Worm (Caenorhabditis elegans): ENCODE data around the gene M01H9.10.

Gene M01H9.10

DNA sequence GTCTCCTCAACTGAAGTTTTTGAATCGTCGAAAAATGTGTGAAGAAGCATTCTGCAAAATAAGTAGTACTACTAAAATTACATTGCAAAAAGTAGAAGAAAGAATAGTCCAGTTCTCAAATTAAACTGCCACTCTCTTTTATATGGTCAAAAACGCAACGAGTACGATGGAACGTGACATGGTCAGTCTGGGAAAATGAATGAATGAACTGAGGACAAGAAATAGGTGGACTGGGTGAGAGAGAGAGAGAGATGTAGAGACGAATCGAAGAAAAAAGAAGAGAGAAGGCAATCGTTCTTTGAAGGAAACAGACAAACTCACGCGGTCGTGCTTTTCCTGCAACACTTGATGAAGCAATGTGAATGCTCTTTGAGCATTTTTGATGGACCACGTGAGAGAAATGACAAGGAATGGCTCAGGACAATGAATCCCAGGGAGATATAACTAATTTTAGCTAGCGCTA, 2.9 kb downstream of the M01H9.10 start, which contains the start of gene M01H9.3 (continued):
- no peak for TF ChIP-seq egl-13 (tag; optimal IDR thresholded peaks at IDR 0.05)
- TF ChIP-seq nhr-47 (tag; optimal IDR thresholded peaks at IDR 0.05) = peak; percentile 51
- no peak for TF ChIP-seq fkh-4 (tag; optimal IDR thresholded peaks at IDR 0.05; ENCODE audit: borderline replicate concordance)
- no peak for TF ChIP-seq lin-15B (tag; optimal IDR thresholded peaks at IDR 0.05)
- no peak for TF ChIP-seq sox-4 (tag; optimal IDR thresholded peaks at IDR 0.05)
- TF ChIP-seq hlh-4 (tag; optimal IDR thresholded peaks at IDR 0.05) = no peak
- TF ChIP-seq nhr-90 (tag; optimal IDR thresholded peaks at IDR 0.05; ENCODE audit: poor library complexity) = peak; percentile 30
- peak; percentile 66 to 79 for TF ChIP-seq lsy-2 (tag; optimal IDR thresholded peaks at IDR 0.05)
- TF ChIP-seq ceh-63 (GFP tag; optimal IDR thresholded peaks at IDR 0.05) = no peak
- peak; percentile 92 for TF ChIP-seq nhr-71 (tag; optimal IDR thresholded peaks at IDR 0.05)
- TF ChIP-seq dpl-1 (GFP tag; optimal IDR thresholded peaks at IDR 0.05) = peak; percentile 33 to 60 (median 53)
- peak; percentile 27 for TF ChIP-seq isw-1 (GFP tag; IDR thresholded peaks at IDR 0.05)
- peak; percentile 71 for TF ChIP-seq ztf-4 (tag; optimal IDR thresholded peaks at IDR 0.05)
- TF ChIP-seq ceh-88 (GFP tag; IDR thresholded peaks at IDR 0.05) = peak; percentile 35; the same call in 1 of the 2 replicates
- TF ChIP-seq hlh-17 (GFP tag; optimal IDR thresholded peaks at IDR 0.05; ENCODE audit: borderline replicate concordance) = no peak
- TF ChIP-seq pax-3 (tag; optimal IDR thresholded peaks at IDR 0.05) = peak; percentile 16
- no peak for TF ChIP-seq ztf-11 (tag; optimal IDR thresholded peaks at IDR 0.05)
- TF ChIP-seq efl-3 (GFP tag; optimal IDR thresholded peaks at IDR 0.05) = no peak
- peak; percentile 89 for TF ChIP-seq nhr-20 (tag; optimal IDR thresholded peaks at IDR 0.05)
- peak; percentile 62 to 80 for TF ChIP-seq lin-35 (GFP tag; optimal IDR thresholded peaks at IDR 0.05)
- peak; percentile 7 for TF ChIP-seq aly-2 (tag; optimal IDR thresholded peaks at IDR 0.05)
- peak; percentile 65 for TF ChIP-seq ama-1 (optimal IDR thresholded peaks at IDR 0.05)
- TF ChIP-seq C34B4.2 (tag; optimal IDR thresholded peaks at IDR 0.05) = no peak
- TF ChIP-seq unc-30 (tag; optimal IDR thresholded peaks at IDR 0.05) = no peak
- TF ChIP-seq lin-13 (GFP tag; optimal IDR thresholded peaks at IDR 0.05) = peak; percentile 4
- TF ChIP-seq blmp-1 (tag; optimal IDR thresholded peaks at IDR 0.05) = no peak
- TF ChIP-seq ceh-82 (tag; optimal IDR thresholded peaks at IDR 0.05) = peak in 2 of 3 experiments; percentile 14 to 41
- TF ChIP-seq nhr-11 (tag; optimal IDR thresholded peaks at IDR 0.05) = no peak
- no peak for TF ChIP-seq snpc-4 (tag; optimal IDR thresholded peaks at IDR 0.05)
- TF ChIP-seq dsc-1 (tag; optimal IDR thresholded peaks at IDR 0.05) = no peak
- no peak for TF ChIP-seq irx-1 (tag; optimal IDR thresholded peaks at IDR 0.05)
- TF ChIP-seq zip-4 (GFP tag; optimal IDR thresholded peaks at IDR 0.05) = no peak
- no peak for TF ChIP-seq elt-3 (tag; optimal IDR thresholded peaks at IDR 0.05)
- peak; percentile 80 for TF ChIP-seq unc-86 (tag; optimal IDR thresholded peaks at IDR 0.05)
- TF ChIP-seq fkh-10 (GFP tag; optimal IDR thresholded peaks at IDR 0.05) = peak; percentile 8
- TF ChIP-seq nhr-12 (tag; optimal IDR thresholded peaks at IDR 0.05) = no peak
- peak; percentile 58 for TF ChIP-seq C16A3.4 (tag; optimal IDR thresholded peaks at IDR 0.05)
- no peak for TF ChIP-seq grh-1 (GFP tag; IDR thresholded peaks at IDR 0.05)
- peak; percentile 57 for TF ChIP-seq mep-1 (tag; optimal IDR thresholded peaks at IDR 0.05)
- TF ChIP-seq vab-15 (tag; optimal IDR thresholded peaks at IDR 0.05) = no peak
- no peak for TF ChIP-seq nhr-77 (tag; optimal IDR thresholded peaks at IDR 0.05)
- TF ChIP-seq rnt-1 (tag; optimal IDR thresholded peaks at IDR 0.05) = peak; percentile 79

DNA sequence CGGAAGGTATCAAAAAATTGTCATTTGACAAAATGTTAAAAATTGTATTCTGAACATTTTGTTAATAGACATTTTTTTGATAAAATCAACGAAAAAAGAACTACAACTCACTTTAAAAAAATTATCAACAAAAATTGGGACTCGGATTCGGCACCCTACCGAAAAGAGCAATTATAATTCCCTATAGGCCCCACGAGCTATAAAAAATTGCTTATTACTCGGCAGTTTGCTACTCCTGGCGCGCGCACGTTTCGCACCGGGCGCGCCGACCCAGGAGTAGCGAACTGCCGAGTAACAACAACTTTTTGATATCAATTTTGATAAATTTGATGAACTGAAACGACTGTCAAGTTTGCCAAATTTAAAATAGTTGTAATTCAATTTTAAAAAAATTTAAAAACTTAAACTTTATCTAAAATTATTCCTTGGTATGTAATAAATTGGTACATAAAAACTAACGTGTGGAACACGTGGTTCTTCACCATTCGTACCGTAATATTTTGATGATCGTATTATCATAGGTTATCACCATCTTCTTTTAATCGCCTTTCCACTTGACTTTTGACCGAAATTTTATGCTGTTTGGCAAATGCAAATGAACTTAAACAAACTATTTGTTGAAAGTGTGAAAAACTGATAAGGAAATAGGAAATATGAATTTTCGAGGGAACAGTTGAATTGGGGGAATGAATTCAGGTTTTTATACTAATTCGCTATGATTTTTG, 4.4 kb downstream of the M01H9.10 start:
- peak; percentile 28 for TF ChIP-seq nhr-19 (GFP tag; conservative IDR thresholded peaks at IDR 0.05)
- TF ChIP-seq nhr-90 (tag; optimal IDR thresholded peaks at IDR 0.05; ENCODE audit: poor library complexity) = peak; percentile 32
- TF ChIP-seq efl-1 (optimal IDR thresholded peaks at IDR 0.05) = no peak
- peak in 1 of 2 experiments; percentile 45 for TF ChIP-seq efl-1 (GFP tag; optimal IDR thresholded peaks at IDR 0.05 in 1 of 2)
- TF ChIP-seq lin-14 (GFP tag; optimal IDR thresholded peaks at IDR 0.05) = peak; percentile 18
- no peak for TF ChIP-seq ceh-90 (tag; optimal IDR thresholded peaks at IDR 0.05)
- TF ChIP-seq lin-13 (GFP tag; optimal IDR thresholded peaks at IDR 0.05) = no peak
- TF ChIP-seq lir-3 (tag; optimal IDR thresholded peaks at IDR 0.05; ENCODE audit: poor library complexity) = peak; percentile 33
- peak; percentile 17 for TF ChIP-seq snu-23 (GFP tag; optimal IDR thresholded peaks at IDR 0.05)
- peak; percentile 24 for TF ChIP-seq nhr-20 (tag; optimal IDR thresholded peaks at IDR 0.05)
- TF ChIP-seq elt-2 (tag; optimal IDR thresholded peaks at IDR 0.05) = peak; percentile 77
- TF ChIP-seq C34B4.2 (tag; optimal IDR thresholded peaks at IDR 0.05) = no peak
- no peak for TF ChIP-seq pqm-1 (tag; optimal IDR thresholded peaks at IDR 0.05)
- TF ChIP-seq lin-35 (GFP tag; optimal IDR thresholded peaks at IDR 0.05) = peak in 1 of 2 experiments; percentile 43
- TF ChIP-seq nhr-71 (tag; optimal IDR thresholded peaks at IDR 0.05) = peak; percentile 39
- TF ChIP-seq lsy-2 (tag; optimal IDR thresholded peaks at IDR 0.05) = peak in 1 of 2 experiments; percentile 47
- no peak for TF ChIP-seq skn-1 (tag; optimal IDR thresholded peaks at IDR 0.05)
